Fruit fly (Drosophila melanogaster): ENCODE data around the gene Rrp6.

The Rrp6 gene

dm6 chr3R:14900177-14900576 is 14.1 kb upstream of the Rrp6 start, which contains the start of gene VhaPPA1-2:
Gene VhaPPA1-2 (minus strand): TSS chr3R:14900277.
- TF ChIP-seq eg (GFP tag; IDR thresholded peaks at IDR 0.05), result no peak
- TF ChIP-seq Hr39 (GFP tag; optimal IDR thresholded peaks at IDR 0.05), result no peak
- TF ChIP-seq Sox15 (GFP tag; optimal IDR thresholded peaks at IDR 0.05), result no peak

- TF ChIP-seq CG10669 (GFP tag; optimal IDR thresholded peaks at IDR 0.05) (no peak), fkh (GFP tag; optimal IDR thresholded peaks at IDR 0.05) (no peak), topi (GFP tag; optimal IDR thresholded peaks at IDR 0.05) (peak; percentile 58), CG6854 (GFP tag; optimal IDR thresholded peaks at IDR 0.05) (no peak), Eip93F (GFP tag; optimal IDR thresholded peaks at IDR 0.05) (no peak), CG6276 (GFP tag; optimal IDR thresholded peaks at IDR 0.05) (no peak), dsx (GFP tag; optimal IDR thresholded peaks at IDR 0.05; ENCODE audit: poor library complexity, severe bottlenecking) (peak; percentile 64), pdm3 (GFP tag; optimal IDR thresholded peaks at IDR 0.05) (no peak), dac (GFP tag; optimal IDR thresholded peaks at IDR 0.05) (no peak), Ets96B (tag; optimal IDR thresholded peaks at IDR 0.05) (peak; percentile 69), Hr4 (GFP tag; optimal IDR thresholded peaks at IDR 0.05) (no peak), CG8632 (GFP tag; optimal IDR thresholded peaks at IDR 0.05) (peak; percentile 67), achi (GFP tag; optimal IDR thresholded peaks at IDR 0.05) (no peak), CG15336 (GFP tag; IDR thresholded peaks at IDR 0.05) (peak; percentile 26; the same call in 1 of the 2 replicates), CG4318 (GFP tag; optimal IDR thresholded peaks at IDR 0.05) (no peak), Eip75B (GFP tag; optimal IDR thresholded peaks at IDR 0.05) (peak; percentile 45), Sox102F (GFP tag; optimal IDR thresholded peaks at IDR 0.05) (no peak), cyc (GFP tag; optimal IDR thresholded peaks at IDR 0.05) (peak; percentile 40), Hr38 (GFP tag; optimal IDR thresholded peaks at IDR 0.05) (no peak), CG31627 (GFP tag; optimal IDR thresholded peaks at IDR 0.05) (peak; percentile 37), CG6792 (GFP tag; optimal IDR thresholded peaks at IDR 0.05) (peak; percentile 65), Blimp-1 (GFP tag; optimal IDR thresholded peaks at IDR 0.05) (no peak), Eip78C (GFP tag) (peak; percentile 92), Smox (GFP tag; optimal IDR thresholded peaks at IDR 0.05) (no peak), net (GFP tag; optimal IDR thresholded peaks at IDR 0.05) (no peak), CG11902 (GFP tag; optimal IDR thresholded peaks at IDR 0.05) (peak; percentile 46), CG10631 (GFP tag; optimal IDR thresholded peaks at IDR 0.05) (no peak), CG9139 (GFP tag; optimal IDR thresholded peaks at IDR 0.05) (no peak), CG11294 (GFP tag; IDR thresholded peaks at IDR 0.05) (0 out of 2 replicates have a peak, but pooled peaks have one; percentile 33), CG3919 (GFP tag; optimal IDR thresholded peaks at IDR 0.05) (peak; percentile 49), CG8319 (GFP tag; optimal IDR thresholded peaks at IDR 0.05) (peak; percentile 48), fd59A (GFP tag; optimal IDR thresholded peaks at IDR 0.05) (no peak), CG3032 (tag; optimal IDR thresholded peaks at IDR 0.05) (peak; percentile 78), Met (GFP tag; optimal IDR thresholded peaks at IDR 0.05) (no peak), CG1621 (tag; optimal IDR thresholded peaks at IDR 0.05) (peak; percentile 24), spab (GFP tag; optimal IDR thresholded peaks at IDR 0.05) (no peak), CG32006 (GFP tag; optimal IDR thresholded peaks at IDR 0.05) (peak; percentile 59), CG34406 (GFP tag; optimal IDR thresholded peaks at IDR 0.05) (peak; percentile 61), Sox15 (GFP tag; optimal IDR thresholded peaks at IDR 0.05) (peak; percentile 48), Gug (GFP tag; IDR thresholded peaks at IDR 0.05) (no peak), CG11762 (GFP tag; optimal IDR thresholded peaks at IDR 0.05; ENCODE audit: insufficient read depth) (no peak), CG7368 (GFP tag; optimal IDR thresholded peaks at IDR 0.05) (peak; percentile 18), CG8119 (GFP tag; IDR thresholded peaks at IDR 0.05) (no peak), salr (GFP tag; optimal IDR thresholded peaks at IDR 0.05) (no peak), Lpt (GFP tag; optimal IDR thresholded peaks at IDR 0.05) (no peak), fd85E (GFP tag; optimal IDR thresholded peaks at IDR 0.05) (no peak), vri (GFP tag; optimal IDR thresholded peaks at IDR 0.05) (no peak), Sox14 (GFP tag; optimal IDR thresholded peaks at IDR 0.05) (peak; percentile 23)
Measured at dm6 chr3R:14898280-14898756, 12.3 kb upstream of the Rrp6 start, which contains the start of the genes Nup93-2 and CG3817. Gene Nup93-2 (minus strand): TSS chr3R:14898372. Gene CG3817 (plus strand): TSS chr3R:14898739.

Data from whole organism, prepupa.